Fruit fly (Drosophila melanogaster) whole organism, wandering third instar larva: ENCODE measurements around the gene RNF220.
A peak's percentile ranks its signal among the peaks of the same experiment; 100 is the strongest.

ENCODE experiments used
- Abd-B ChIP-seq: fragments of >200 bp; optimal IDR thresholded peaks from 2 replicates; lab custom pipeline; 2017; ENCODE audit warnings: missing biosample characterization, missing genetic modification characterization
- CG32264 ChIP-seq: fragments of 200-800 bp; sonication (Bioruptor generic); optimal IDR thresholded peaks from 2 replicates; lab custom pipeline; 2016; ENCODE audit warnings: missing biosample characterization, missing genetic modification characterization
- CG9705 ChIP-seq: fragments of 200-800 bp; sonication (Bioruptor generic); optimal IDR thresholded peaks from 2 replicates; lab custom pipeline; 2018; ENCODE audit warnings: missing biosample characterization, mild to moderate bottlenecking, missing genetic modification characterization
- CrebA ChIP-seq: fragments of 200-800 bp; sonication (Bioruptor generic); optimal IDR thresholded peaks from 2 replicates; lab custom pipeline; 2016; ENCODE audit warnings: missing biosample characterization, mild to moderate bottlenecking, missing genetic modification characterization, borderline replicate concordance
- Dfd ChIP-seq: fragments of >200 bp; optimal IDR thresholded peaks from 2 replicates; lab custom pipeline; 2017; ENCODE audit warnings: missing biosample characterization, missing genetic modification characterization
- Dif ChIP-seq: fragments of 200-275, 200-300 bp; sonication (Bioruptor generic); optimal IDR thresholded peaks from 2 replicates; lab custom pipeline; 2018; ENCODE audit warnings: missing biosample characterization, missing genetic modification characterization; ENCODE audit not compliant: partially characterized antibody
- GATAd ChIP-seq: sonication (Bioruptor generic); optimal IDR thresholded peaks from 2 replicates; lab custom pipeline; 2016; ENCODE audit warnings: missing biosample characterization, missing genetic modification characterization
- HLH106 ChIP-seq: fragments of 200-800 bp; optimal IDR thresholded peaks from 3 replicates; lab custom pipeline; 2019; ENCODE audit warnings: missing biosample characterization, mild to moderate bottlenecking, missing genetic modification characterization, moderate library complexity
- Hnf4 ChIP-seq: fragments of 200-800 bp; sonication (Bioruptor generic); optimal IDR thresholded peaks from 2 replicates; lab custom pipeline; 2016; ENCODE audit warnings: missing biosample characterization, mild to moderate bottlenecking, missing genetic modification characterization
- Hr78 ChIP-seq: fragments of >200 bp; optimal IDR thresholded peaks from 2 replicates; lab custom pipeline; 2017; ENCODE audit warnings: missing biosample characterization, missing genetic modification characterization
- Hr83 ChIP-seq: fragments of 200-300 bp; sonication (Bioruptor generic); optimal IDR thresholded peaks from 2 replicates; lab custom pipeline; 2016; ENCODE audit warnings: missing biosample characterization, mild to moderate bottlenecking, missing genetic modification characterization, moderate library complexity; ENCODE audit not compliant: poor library complexity, severe bottlenecking
- Jra ChIP-seq: sonication (Bioruptor generic); optimal IDR thresholded peaks from 2 replicates; lab custom pipeline; 2016; ENCODE audit warnings: missing biosample characterization, missing genetic modification characterization
- Mio ChIP-seq: sonication (Bioruptor generic); optimal IDR thresholded peaks from 2 replicates; lab custom pipeline; 2016; ENCODE audit warnings: missing biosample characterization, missing genetic modification characterization
- Myc ChIP-seq: fragments of >200 bp; optimal IDR thresholded peaks from 2 replicates; lab custom pipeline; 2017
- N ChIP-seq: fragments of >200 bp; optimal IDR thresholded peaks from 2 replicates; lab custom pipeline; 2018; ENCODE audit warnings: missing biosample characterization, missing external identifiers, missing genetic modification characterization
- OdsH ChIP-seq: fragments of 200-800 bp; sonication (Bioruptor generic); optimal IDR thresholded peaks from 2 replicates; lab custom pipeline; 2016; ENCODE audit warnings: missing biosample characterization, mild to moderate bottlenecking, missing genetic modification characterization
- Rel ChIP-seq, 2 experiments: fragments of 200-800 bp; sonication (Bioruptor generic) in 1 of 2; optimal IDR thresholded peaks; 2 replicates in 1 of 2; 3 replicates in 1 of 2; lab custom pipeline; 2016 to 2019; ENCODE audit warnings: mild to moderate bottlenecking in 2 of 2, missing biosample characterization in 2 of 2, missing genetic modification characterization in 2 of 2, moderate library complexity in 1 of 2
- Sp1 ChIP-seq: fragments of 200-800 bp; sonication (Bioruptor generic); optimal IDR thresholded peaks from 3 replicates; lab custom pipeline; 2019; ENCODE audit warnings: missing biosample characterization, mild to moderate bottlenecking, missing genetic modification characterization, moderate library complexity
- Vsx2 ChIP-seq: fragments of 200-300, 225-300 bp; sonication (Bioruptor generic); optimal IDR thresholded peaks from 2 replicates; lab custom pipeline; 2018; ENCODE audit warnings: missing biosample characterization, missing genetic modification characterization; ENCODE audit not compliant: partially characterized antibody
- br ChIP-seq: fragments of 200-800 bp; sonication (Bioruptor generic); optimal IDR thresholded peaks from 2 replicates; lab custom pipeline; 2016; ENCODE audit warnings: missing biosample characterization, missing genetic modification characterization
- brk ChIP-seq: fragments of 200-800 bp; sonication (Bioruptor generic); optimal IDR thresholded peaks from 2 replicates; lab custom pipeline; 2016; ENCODE audit warnings: missing biosample characterization, mild to moderate bottlenecking, missing genetic modification characterization
- dl ChIP-seq, 2 experiments: fragments of 175-275, 200-275 bp in 1 of 2; fragments of 200-275 bp in 1 of 2; sonication (Bioruptor generic); optimal IDR thresholded peaks; lab custom pipeline; 2018; ENCODE audit warnings: mild to moderate bottlenecking in 2 of 2, missing biosample characterization in 2 of 2, missing genetic modification characterization in 2 of 2, moderate library complexity in 2 of 2; ENCODE audit not compliant: partially characterized antibody in 2 of 2, insufficient read depth in 1 of 2
- dmrt93B ChIP-seq: fragments of 200-800 bp; sonication (Bioruptor generic); optimal IDR thresholded peaks from 2 replicates; lab custom pipeline; 2018; ENCODE audit warnings: missing biosample characterization, mild to moderate bottlenecking, missing genetic modification characterization
- dsf ChIP-seq: sonication (Bioruptor generic); optimal IDR thresholded peaks from 2 replicates; lab custom pipeline; 2016; ENCODE audit warnings: missing biosample characterization, missing genetic modification characterization, borderline replicate concordance
- ey ChIP-seq: fragments of 200-800 bp; sonication (Bioruptor generic); optimal IDR thresholded peaks from 2 replicates; lab custom pipeline; 2016; ENCODE audit warnings: missing biosample characterization, missing genetic modification characterization
- foxo ChIP-seq, 2 experiments: fragments of 200-800 bp; sonication (Bioruptor generic); optimal IDR thresholded peaks; 2 replicates in 1 of 2; 3 replicates in 1 of 2; lab custom pipeline; 2016 to 2017; ENCODE audit warnings: missing biosample characterization in 2 of 2, missing genetic modification characterization in 2 of 2
- fru ChIP-seq: fragments of 200-800 bp; sonication (Bioruptor generic); optimal IDR thresholded peaks from 3 replicates; lab custom pipeline; 2016; ENCODE audit warnings: missing biosample characterization, mild to moderate bottlenecking, missing genetic modification characterization
- h ChIP-seq: fragments of 200-800 bp; sonication (Bioruptor generic); optimal IDR thresholded peaks from 3 replicates; lab custom pipeline; 2016; ENCODE audit warnings: missing biosample characterization, mild to moderate bottlenecking, missing genetic modification characterization
- jim ChIP-seq: fragments of 175-275, 200-325 bp; sonication (Bioruptor generic); optimal IDR thresholded peaks from 2 replicates; lab custom pipeline; 2016; ENCODE audit warnings: missing biosample characterization, mild to moderate bottlenecking, missing genetic modification characterization
- lola ChIP-seq: fragments of >200 bp; optimal IDR thresholded peaks from 2 replicates; lab custom pipeline; 2017; ENCODE audit warnings: missing biosample characterization, missing genetic modification characterization
- pan ChIP-seq: fragments of >200 bp; optimal IDR thresholded peaks from 2 replicates; lab custom pipeline; 2017
- psq ChIP-seq: fragments of 200-800 bp; sonication (Bioruptor generic); optimal IDR thresholded peaks from 3 replicates; lab custom pipeline; 2017; ENCODE audit warnings: missing biosample characterization, mild to moderate bottlenecking, missing genetic modification characterization, moderate library complexity
- rgr ChIP-seq: fragments of 200-800 bp; sonication (Bioruptor generic); optimal IDR thresholded peaks from 3 replicates; lab custom pipeline; 2016; ENCODE audit warnings: missing biosample characterization, mild to moderate bottlenecking, missing genetic modification characterization
- sage ChIP-seq: fragments of 200-800 bp; sonication (Bioruptor generic); optimal IDR thresholded peaks from 2 replicates; lab custom pipeline; 2016; ENCODE audit warnings: missing biosample characterization, mild to moderate bottlenecking, missing genetic modification characterization
- sv ChIP-seq: fragments of 200-800 bp; sonication (Bioruptor generic); optimal IDR thresholded peaks from 3 replicates; lab custom pipeline; 2016; ENCODE audit warnings: missing biosample characterization, missing genetic modification characterization
- tai ChIP-seq: sonication (Bioruptor generic); optimal IDR thresholded peaks from 2 replicates; lab custom pipeline; 2016; ENCODE audit warnings: missing biosample characterization, missing genetic modification characterization
- usp ChIP-seq: fragments of >200 bp; optimal IDR thresholded peaks from 2 replicates; lab custom pipeline; 2017; ENCODE audit warnings: missing biosample characterization, missing genetic modification characterization
- woc ChIP-seq: sonication (Bioruptor generic); optimal IDR thresholded peaks from 2 replicates; lab custom pipeline; 2016; ENCODE audit warnings: missing biosample characterization, mild to moderate bottlenecking, missing genetic modification characterization

Gene RNF220

dm6 chr3R:22751698-22752097 is 25.5 kb upstream of the RNF220 start:
- no peak for TF ChIP-seq psq (GFP tag; lab: Kevin White, UChicago)
- no peak for TF ChIP-seq dl (GFP tag; optimal IDR thresholded peaks at IDR 0.05; lab: Kevin White, UChicago; ENCODE audit: insufficient read depth in 1 of 2, partially characterized antibody in 2 of 2)
- TF ChIP-seq brk (GFP tag; lab: Kevin White, UChicago) = no peak
- no peak for TF ChIP-seq usp (GFP tag; lab: Kevin White, UChicago)
- TF ChIP-seq fru (GFP tag; lab: Kevin White, UChicago) = no peak
- TF ChIP-seq Sp1 (GFP tag; lab: Kevin White, UChicago) = no peak
- no peak for TF ChIP-seq foxo (GFP tag; optimal IDR thresholded peaks at IDR 0.05; lab: Kevin White, UChicago)
- TF ChIP-seq tai (GFP tag; lab: Kevin White, UChicago) = no peak
- no peak for TF ChIP-seq sv
- TF ChIP-seq Jra (GFP tag; lab: Kevin White, UChicago) = no peak
- TF ChIP-seq dmrt93B (GFP tag; lab: Kevin White, UChicago) = no peak
- TF ChIP-seq OdsH (GFP tag; lab: Kevin White, UChicago) = no peak
- no peak for TF ChIP-seq Rel (GFP tag; optimal IDR thresholded peaks at IDR 0.05; lab: Kevin White, UChicago)
- TF ChIP-seq Rel (tag; optimal IDR thresholded peaks at IDR 0.05; lab: Kevin White, UChicago) = no peak
- TF ChIP-seq jim (GFP tag; lab: Kevin White, UChicago) = no peak
- no peak for TF ChIP-seq GATAd (GFP tag; lab: Kevin White, UChicago)
- TF ChIP-seq CrebA (GFP tag; lab: Kevin White, UChicago) = no peak
- no peak for TF ChIP-seq br (GFP tag; lab: Kevin White, UChicago)
- TF ChIP-seq HLH106 (tag; lab: Kevin White, UChicago) = no peak
- TF ChIP-seq Hr78 (GFP tag; lab: Kevin White, UChicago) = no peak
- no peak for TF ChIP-seq woc
- TF ChIP-seq, all 38 proteins: peak for 0

- TF ChIP-seq ey (GFP tag; lab: Kevin White, UChicago) = peak; percentile 5
- TF ChIP-seq N (GFP tag; lab: Kevin White, UChicago) = peak; percentile 6
- peak; percentile 11 for TF ChIP-seq rgr (GFP tag; lab: Kevin White, UChicago)
- no peak for TF ChIP-seq tai (GFP tag; lab: Kevin White, UChicago)
- TF ChIP-seq OdsH (GFP tag; lab: Kevin White, UChicago) = no peak
- TF ChIP-seq brk (GFP tag; lab: Kevin White, UChicago) = no peak
- TF ChIP-seq br (GFP tag; lab: Kevin White, UChicago) = no peak
- TF ChIP-seq Sp1 (GFP tag; lab: Kevin White, UChicago) = no peak
- TF ChIP-seq fru (GFP tag; lab: Kevin White, UChicago) = no peak
Observed at dm6 chr3R:22751111-22751510, 24.9 kb upstream of the RNF220 start.

- TF ChIP-seq Hr78 (GFP tag; lab: Kevin White, UChicago) (no peak), br (GFP tag; lab: Kevin White, UChicago) (peak; percentile 85), Abd-B (GFP tag; lab: Kevin White, UChicago) (no peak), dsf (no peak), Sp1 (GFP tag; lab: Kevin White, UChicago) (peak; percentile 83), sage (no peak), psq (GFP tag; lab: Kevin White, UChicago) (peak; percentile 64), jim (GFP tag; lab: Kevin White, UChicago) (no peak), sv (peak; percentile 69), Dif (no peak), dl (GFP tag; optimal IDR thresholded peaks at IDR 0.05; lab: Kevin White, UChicago; ENCODE audit: insufficient read depth in 1 of 2, partially characterized antibody in 2 of 2) (no peak), Vsx2 (no peak), dmrt93B (GFP tag; lab: Kevin White, UChicago) (no peak), CG9705 (GFP tag; lab: Kevin White, UChicago) (peak; percentile 78), Rel (GFP tag; optimal IDR thresholded peaks at IDR 0.05; lab: Kevin White, UChicago) (no peak), Rel (tag; optimal IDR thresholded peaks at IDR 0.05; lab: Kevin White, UChicago) (peak; percentile 56), h (peak; percentile 8), fru (GFP tag; lab: Kevin White, UChicago) (peak; percentile 86), rgr (GFP tag; lab: Kevin White, UChicago) (peak; percentile 89), tai (GFP tag; lab: Kevin White, UChicago) (no peak), pan (lab: Kevin White, UChicago) (no peak), Dfd (no peak), CrebA (GFP tag; lab: Kevin White, UChicago) (no peak), CG32264 (GFP tag; lab: Kevin White, UChicago) (no peak), Jra (GFP tag; lab: Kevin White, UChicago) (no peak), Hr83 (GFP tag; lab: Kevin White, UChicago) (peak; percentile 82), foxo (GFP tag; optimal IDR thresholded peaks at IDR 0.05; lab: Kevin White, UChicago) (peak; percentile 59 to 90), usp (GFP tag; lab: Kevin White, UChicago) (no peak), OdsH (GFP tag; lab: Kevin White, UChicago) (peak; percentile 65), brk (GFP tag; lab: Kevin White, UChicago) (no peak), Myc (lab: Kevin White, UChicago) (no peak), Mio (no peak), N (GFP tag; lab: Kevin White, UChicago) (no peak), ey (GFP tag; lab: Kevin White, UChicago) (peak; percentile 86), woc (no peak), HLH106 (tag; lab: Kevin White, UChicago) (peak; percentile 86), Hnf4 (GFP tag; lab: Kevin White, UChicago) (no peak), GATAd (GFP tag; lab: Kevin White, UChicago) (peak; percentile 49), lola (GFP tag; lab: Kevin White, UChicago) (no peak)
Observed at dm6 chr3R:22750534-22750947, 24.3 kb upstream of the RNF220 start, which contains the start of the genes rumi, CG7029 and Usp12-46. rumi (minus strand) TSS chr3R:22750597. CG7029 (plus strand) TSS chr3R:22750901. Usp12-46 (plus strand) TSS chr3R:22750901.
